Fruit fly (Drosophila melanogaster) whole organism, embryonic: ENCODE results near the gene CG7945.

ENCODE experiments used
- Atf3 ChIP-seq: fragments of 200-800 bp; sonication (Bioruptor generic); optimal IDR thresholded peaks from 3 replicates; lab custom pipeline; 2016; ENCODE audit warnings: missing biosample characterization, missing genetic modification characterization
- B-H1 ChIP-seq: fragments of 200-800 bp; sonication (Bioruptor generic); IDR thresholded peaks from 3 replicates; pipeline ENCODE4 v1.3.6; 2022; ENCODE audit warnings: missing biosample characterization, missing genetic modification characterization
- CG11085 ChIP-seq: fragments of 200-800 bp; sonication (Bioruptor generic); IDR thresholded peaks from 2 replicates; pipeline ENCODE4 v1.3.6; 2022; ENCODE audit warnings: missing biosample characterization, missing genetic modification characterization
- CG11560 ChIP-seq: fragments of 200-800 bp; sonication (Bioruptor generic); IDR thresholded peaks from 3 replicates; pipeline ENCODE4 v1.3.6; 2022; ENCODE audit warnings: missing biosample characterization, missing genetic modification characterization
- CG14014 ChIP-seq: fragments of 200-800 bp; sonication (Bioruptor generic); IDR thresholded peaks from 2 replicates; pipeline ENCODE4 v1.3.6; 2022; ENCODE audit warnings: missing biosample characterization, missing genetic modification characterization
- CG15073 ChIP-seq: fragments of 200-800 bp; sonication (Bioruptor generic); optimal IDR thresholded peaks from 2 replicates; lab custom pipeline; 2016; ENCODE audit warnings: missing biosample characterization, missing genetic modification characterization
- CG15601 ChIP-seq: fragments of 200-800 bp; sonication (Bioruptor generic); optimal IDR thresholded peaks from 3 replicates; lab custom pipeline; 2019; ENCODE audit warnings: missing biosample characterization, mild to moderate bottlenecking, missing genetic modification characterization, moderate library complexity
- CG17359 ChIP-seq: fragments of 200-800 bp; sonication (Bioruptor generic); optimal IDR thresholded peaks from 3 replicates; lab custom pipeline; 2018; ENCODE audit warnings: missing biosample characterization, mild to moderate bottlenecking, missing genetic modification characterization, moderate library complexity
- CG17361 ChIP-seq: fragments of 200-800 bp; sonication (Bioruptor generic); IDR thresholded peaks from 3 replicates; pipeline ENCODE4 v1.3.6; 2022; ENCODE audit warnings: missing biosample characterization, missing genetic modification characterization
- CG31365 ChIP-seq: fragments of 200-800 bp; sonication (Bioruptor generic); optimal IDR thresholded peaks from 2 replicates; lab custom pipeline; 2018; ENCODE audit warnings: missing biosample characterization, mild to moderate bottlenecking, missing genetic modification characterization
- CG32532 ChIP-seq: fragments of 200-800 bp; sonication (Bioruptor generic); IDR thresholded peaks from 2 replicates; pipeline ENCODE4 v1.3.6; 2022; ENCODE audit warnings: missing biosample characterization, missing genetic modification characterization
- CG32767 ChIP-seq: fragments of 200-800 bp; sonication (Bioruptor generic); IDR thresholded peaks from 2 replicates; pipeline ENCODE4 v1.3.6; 2022; ENCODE audit warnings: missing biosample characterization, missing genetic modification characterization
- CG42726 ChIP-seq: fragments of 200-800 bp; sonication (Bioruptor generic); IDR thresholded peaks from 2 replicates; pipeline ENCODE4 v1.3.6; 2022; ENCODE audit warnings: missing biosample characterization, missing genetic modification characterization; ENCODE audit not compliant: partially characterized antibody
- CG4328 ChIP-seq: fragments of 200-800 bp; sonication (Bioruptor generic); optimal IDR thresholded peaks from 3 replicates; lab custom pipeline; 2017; ENCODE audit warnings: missing biosample characterization, missing genetic modification reagents, missing genetic modification characterization
- CG7372 ChIP-seq: fragments of 200-800 bp; sonication (Bioruptor generic); IDR thresholded peaks from 2 replicates; pipeline ENCODE4 v1.3.6; 2022; ENCODE audit warnings: missing biosample characterization, missing genetic modification characterization
- CG7928 ChIP-seq: fragments of 200-800 bp; sonication (Bioruptor generic); optimal IDR thresholded peaks from 2 replicates; lab custom pipeline; 2017; ENCODE audit warnings: missing biosample characterization, mild to moderate bottlenecking, missing genetic modification characterization
- CG7963 ChIP-seq: fragments of 200-800 bp; sonication (Bioruptor generic); IDR thresholded peaks from 3 replicates; pipeline ENCODE4 v1.3.6; 2022; ENCODE audit warnings: missing biosample characterization, missing genetic modification characterization; ENCODE audit not compliant: partially characterized antibody
- CG7987 ChIP-seq: fragments of 200-800 bp; sonication (Bioruptor generic); optimal IDR thresholded peaks from 2 replicates; lab custom pipeline; 2018; ENCODE audit warnings: missing biosample characterization, mild to moderate bottlenecking, missing genetic modification characterization, moderate library complexity
- CG8388 ChIP-seq: fragments of 200-800 bp; sonication (Bioruptor generic); optimal IDR thresholded peaks from 2 replicates; lab custom pipeline; 2019; ENCODE audit warnings: missing biosample characterization, mild to moderate bottlenecking, missing genetic modification characterization, moderate library complexity
- CG8924 ChIP-seq: fragments of 200-800 bp; optimal IDR thresholded peaks from 3 replicates; lab custom pipeline; 2019; ENCODE audit warnings: missing biosample characterization, mild to moderate bottlenecking, missing genetic modification characterization, moderate library complexity
- CG9215 ChIP-seq: fragments of 200-800 bp; sonication (Bioruptor generic); IDR thresholded peaks from 2 replicates; pipeline ENCODE4 v1.3.6; 2022; ENCODE audit warnings: missing biosample characterization, missing genetic modification characterization
- CG9609 ChIP-seq: fragments of 200-800 bp; sonication (Bioruptor generic); optimal IDR thresholded peaks from 3 replicates; lab custom pipeline; 2016; ENCODE audit warnings: missing biosample characterization, missing genetic modification characterization
- CG9797 ChIP-seq: fragments of 200-800 bp; sonication (Bioruptor generic); optimal IDR thresholded peaks from 3 replicates; lab custom pipeline; 2018; ENCODE audit warnings: missing biosample characterization, mild to moderate bottlenecking, missing genetic modification characterization
- CTCF ChIP-seq: fragments of 200-800 bp; sonication (Bioruptor generic); optimal IDR thresholded peaks from 2 replicates; lab custom pipeline; 2017; ENCODE audit warnings: missing biosample characterization, mild to moderate bottlenecking, missing genetic modification characterization, moderate library complexity
- D19B ChIP-seq: fragments of 200-800 bp; sonication (Bioruptor generic); optimal IDR thresholded peaks from 2 replicates; lab custom pipeline; 2017; ENCODE audit warnings: missing biosample characterization, mild to moderate bottlenecking, missing genetic modification characterization
- Deaf1 ChIP-seq: fragments of 200-800 bp; optimal IDR thresholded peaks from 3 replicates; lab custom pipeline; 2019; ENCODE audit warnings: missing biosample characterization, mild to moderate bottlenecking, missing genetic modification characterization, moderate library complexity
- Dfd ChIP-seq, 2 experiments: fragments of >200 bp; optimal IDR thresholded peaks; 2 replicates each; lab custom pipeline; 2017; ENCODE audit warnings: missing biosample characterization in 2 of 2, missing genetic modification characterization in 2 of 2
- HLHmδ ChIP-seq: fragments of 200-800 bp; sonication (Bioruptor generic); optimal IDR thresholded peaks from 2 replicates; lab custom pipeline; 2018; ENCODE audit warnings: missing biosample characterization, mild to moderate bottlenecking, missing genetic modification characterization, moderate library complexity
- Hr3 ChIP-seq: fragments of 200-800 bp; sonication (Bioruptor generic); optimal IDR thresholded peaks from 3 replicates; lab custom pipeline; 2016; ENCODE audit warnings: missing biosample characterization, missing genetic modification characterization
- Max ChIP-seq: fragments of 200-800 bp; sonication (Bioruptor generic); optimal IDR thresholded peaks from 2 replicates; lab custom pipeline; 2016; ENCODE audit warnings: missing biosample characterization, mild to moderate bottlenecking, missing genetic modification characterization
- NFAT ChIP-seq: fragments of 200-800 bp; sonication (Bioruptor generic); IDR thresholded peaks from 2 replicates; pipeline ENCODE4 v1.3.6; 2022; ENCODE audit warnings: missing biosample characterization, missing genetic modification characterization
- Nf-YB ChIP-seq: fragments of 200-800 bp; sonication (Bioruptor generic); optimal IDR thresholded peaks from 3 replicates; lab custom pipeline; 2019; ENCODE audit warnings: missing biosample characterization, mild to moderate bottlenecking, missing genetic modification characterization, moderate library complexity
- Side ChIP-seq: fragments of 200-800 bp; sonication (Bioruptor generic); optimal IDR thresholded peaks from 2 replicates; lab custom pipeline; 2016; ENCODE audit warnings: missing biosample characterization, missing genetic modification characterization
- Sin3A ChIP-seq: fragments of >200 bp; optimal IDR thresholded peaks from 2 replicates; lab custom pipeline; 2018
- Trl ChIP-seq, 3 experiments: fragments of >200 bp in 2 of 3; fragments of 200-800 bp in 1 of 3; sonication (Bioruptor generic) in 1 of 3; optimal IDR thresholded peaks; 2 replicates in 1 of 3; 3 replicates in 2 of 3; lab custom pipeline; 2016 to 2017; ENCODE audit warnings: missing biosample characterization in 1 of 3, missing genetic modification characterization in 1 of 3
- Vsx1 ChIP-seq: fragments of 200-800 bp; sonication (Bioruptor generic); optimal IDR thresholded peaks from 2 replicates; lab custom pipeline; 2017; ENCODE audit warnings: missing biosample characterization, mild to moderate bottlenecking, missing genetic modification characterization, missing genetic modification reagents
- Xrp1 ChIP-seq: fragments of 200-800 bp; sonication (Bioruptor generic); IDR thresholded peaks from 2 replicates; pipeline ENCODE4 v1.3.6; 2022; ENCODE audit warnings: missing biosample characterization, missing genetic modification characterization
- ara ChIP-seq: fragments of 200-800 bp; sonication (Bioruptor generic); IDR thresholded peaks from 2 replicates; pipeline ENCODE4 v1.3.6; 2022; ENCODE audit warnings: missing biosample characterization, missing genetic modification characterization
- crp ChIP-seq, 2 experiments: fragments of 200-800 bp; sonication (Bioruptor generic); optimal IDR thresholded peaks; 2 replicates in 1 of 2; 3 replicates in 1 of 2; lab custom pipeline; 2017; ENCODE audit warnings: missing biosample characterization in 2 of 2, missing genetic modification characterization in 2 of 2, mild to moderate bottlenecking in 1 of 2, moderate library complexity in 1 of 2
- dm ChIP-seq: fragments of 200-800 bp; sonication (Bioruptor generic); optimal IDR thresholded peaks from 3 replicates; lab custom pipeline; 2016; ENCODE audit warnings: missing biosample characterization, missing genetic modification characterization
- ewg ChIP-seq: fragments of 200-800 bp; sonication (Bioruptor generic); optimal IDR thresholded peaks from 3 replicates; lab custom pipeline; 2017; ENCODE audit warnings: mild to moderate bottlenecking, missing biosample characterization, missing genetic modification reagents, missing genetic modification characterization
- fd96Cb ChIP-seq: fragments of 200-800 bp; sonication (Bioruptor generic); optimal IDR thresholded peaks from 2 replicates; lab custom pipeline; 2018; ENCODE audit warnings: missing biosample characterization, mild to moderate bottlenecking, missing genetic modification characterization, moderate library complexity
- fru ChIP-seq: fragments of >200 bp; optimal IDR thresholded peaks from 2 replicates; lab custom pipeline; 2017
- insv ChIP-seq, 2 experiments: fragments of 200-800 bp; sonication (Bioruptor generic); optimal IDR thresholded peaks; 3 replicates each; lab custom pipeline; 2016 to 2018; ENCODE audit warnings: missing biosample characterization in 2 of 2, missing genetic modification characterization in 2 of 2
- lab ChIP-seq: fragments of 200-800 bp; sonication (Bioruptor generic); optimal IDR thresholded peaks from 3 replicates; lab custom pipeline; 2017; ENCODE audit warnings: missing biosample characterization, missing genetic modification characterization, mild to moderate bottlenecking, moderate library complexity, missing genetic modification reagents
- lov ChIP-seq, 2 experiments: fragments of 200-800 bp in 1 of 2; fragments of >200 bp in 1 of 2; sonication (Bioruptor generic) in 1 of 2; IDR thresholded peaks in 1 of 2; optimal IDR thresholded peaks in 1 of 2; 2 replicates in 1 of 2; 3 replicates in 1 of 2; pipeline versions ENCODE4 v1.3.6 to Lab custom; 2017 to 2022; ENCODE audit warnings: missing biosample characterization in 1 of 2, missing genetic modification characterization in 1 of 2
- row ChIP-seq: fragments of 200-800 bp; sonication (Bioruptor generic); IDR thresholded peaks from 3 replicates; pipeline ENCODE4 v1.3.6; 2022; ENCODE audit warnings: missing biosample characterization, missing genetic modification characterization
- run ChIP-seq: fragments of 200-800 bp; sonication (Bioruptor generic); optimal IDR thresholded peaks from 3 replicates; lab custom pipeline; 2018; ENCODE audit warnings: missing biosample characterization, mild to moderate bottlenecking, missing genetic modification characterization
- scrt ChIP-seq: fragments of 200-800 bp; sonication (Bioruptor generic); optimal IDR thresholded peaks from 2 replicates; lab custom pipeline; 2018; ENCODE audit warnings: missing biosample characterization, mild to moderate bottlenecking, missing genetic modification characterization, moderate library complexity
- ssp ChIP-seq: fragments of 200-800 bp; sonication (Bioruptor generic); IDR thresholded peaks from 2 replicates; pipeline ENCODE4 v1.3.6; 2022; ENCODE audit warnings: missing biosample characterization, missing genetic modification characterization
- trh ChIP-seq: fragments of 200-800 bp; sonication (Bioruptor generic); optimal IDR thresholded peaks from 2 replicates; lab custom pipeline; 2016; ENCODE audit warnings: missing biosample characterization, missing genetic modification characterization

CG7945 gene

DNA sequence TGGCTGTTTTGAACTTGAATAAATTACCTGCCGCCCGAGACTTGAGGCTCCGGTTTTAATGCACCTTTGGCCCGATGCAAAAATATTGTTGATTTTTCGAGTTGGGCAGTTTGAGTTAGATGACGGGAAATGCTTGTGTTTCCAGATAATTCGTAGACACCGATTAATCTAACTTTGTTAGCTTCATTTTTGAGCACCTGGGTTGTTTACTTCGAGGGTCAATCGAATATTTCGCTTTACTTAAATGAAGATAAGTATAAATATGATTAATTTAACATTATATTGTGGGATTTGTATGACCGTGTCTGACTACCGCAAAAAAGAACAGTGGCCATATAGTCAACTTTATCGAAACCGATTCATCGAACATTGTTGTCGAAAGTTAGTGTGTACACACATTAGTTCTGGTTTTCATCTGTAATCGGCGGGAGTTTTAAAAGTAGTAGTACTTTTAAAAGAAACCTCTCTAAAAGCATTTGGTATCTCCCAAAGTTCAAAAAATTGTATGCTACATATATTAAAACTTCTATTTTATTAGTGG is at the start of gene CG7945 (continued):
- no peak for TF ChIP-seq insv (GFP tag; optimal IDR thresholded peaks at IDR 0.05; lab: Kevin White, UChicago)
- TF ChIP-seq NFAT (GFP tag; lab: Robert Waterston, UW): no peak
- TF ChIP-seq CG7987 (GFP tag; lab: Kevin White, UChicago): peak; percentile 23
- no peak for TF ChIP-seq lab (GFP tag; lab: Kevin White, UChicago)
- peak; percentile 17; the same call in 1 of the 3 replicates for TF ChIP-seq row (GFP tag; lab: Robert Waterston, UW)
- TF ChIP-seq CG4328: no peak
- TF ChIP-seq scrt (GFP tag; lab: Kevin White, UChicago): no peak
- TF ChIP-seq trh (GFP tag; lab: Kevin White, UChicago): no peak
- TF ChIP-seq run: no peak
- TF ChIP-seq ara (GFP tag; lab: Robert Waterston, UW): no peak
- peak; percentile 35 for TF ChIP-seq CG8924 (tag; lab: Kevin White, UChicago)
- no peak for TF ChIP-seq lov (optimal IDR thresholded peaks at IDR 0.05; lab: Kevin White, UChicago)
- no peak for TF ChIP-seq lov (GFP tag; IDR thresholded peaks at IDR 0.05; lab: Robert Waterston, UW)
- no peak for TF ChIP-seq Max (GFP tag; lab: Kevin White, UChicago)
- no peak for TF ChIP-seq CG9215 (GFP tag; lab: Robert Waterston, UW)
- TF ChIP-seq Sin3A (lab: Kevin White, UChicago): no peak
- no peak for TF ChIP-seq CG9609
- TF ChIP-seq B-H1 (GFP tag; lab: Robert Waterston, UW): no peak
- no peak for TF ChIP-seq D19B (GFP tag; lab: Kevin White, UChicago)
- no peak for TF ChIP-seq Atf3 (GFP tag; lab: Kevin White, UChicago)
- TF ChIP-seq CG31365: no peak
- no peak for TF ChIP-seq CG11560 (tag; lab: Robert Waterston, UW)
- TF ChIP-seq Trl (optimal IDR thresholded peaks at IDR 0.05; lab: Kevin White, UChicago): no peak
- no peak for TF ChIP-seq Trl (GFP tag; optimal IDR thresholded peaks at IDR 0.05; lab: Kevin White, UChicago)
- TF ChIP-seq Hr3 (GFP tag; lab: Kevin White, UChicago): no peak
- TF ChIP-seq CG32532 (GFP tag; lab: Robert Waterston, UW): no peak
- TF ChIP-seq CG7963 (GFP tag; lab: Robert Waterston, UW): peak; percentile 49; the same call in 2 of the 3 replicates
- TF ChIP-seq HLHmδ (GFP tag; lab: Kevin White, UChicago): no peak
- peak; percentile 53 for TF ChIP-seq CG15601 (tag; lab: Kevin White, UChicago)
- TF ChIP-seq CG15073 (GFP tag; lab: Kevin White, UChicago): no peak
- peak; percentile 70 for TF ChIP-seq CG9797 (GFP tag; lab: Kevin White, UChicago)
- TF ChIP-seq Nf-YB (GFP tag; lab: Kevin White, UChicago): no peak
- TF ChIP-seq CG7372 (GFP tag; lab: Robert Waterston, UW): no peak
- peak in 1 of 2 experiments; percentile 25 for TF ChIP-seq crp (GFP tag; optimal IDR thresholded peaks at IDR 0.05; lab: Kevin White, UChicago)
- no peak for TF ChIP-seq CTCF (GFP tag; lab: Kevin White, UChicago)
- no peak for TF ChIP-seq Xrp1
- TF ChIP-seq CG7928 (GFP tag; lab: Kevin White, UChicago): no peak
- TF ChIP-seq ewg: no peak
- TF ChIP-seq CG8388 (GFP tag; lab: Kevin White, UChicago): no peak
- no peak for TF ChIP-seq ssp (GFP tag; lab: Robert Waterston, UW)
- no peak for TF ChIP-seq fru (lab: Kevin White, UChicago)
- no peak for TF ChIP-seq Vsx1
- TF ChIP-seq CG17361 (GFP tag; lab: Robert Waterston, UW): no peak
- TF ChIP-seq CG17359 (tag; lab: Kevin White, UChicago): no peak
- TF ChIP-seq Dfd (GFP tag; optimal IDR thresholded peaks at IDR 0.05; lab: Kevin White, UChicago): no peak
- TF ChIP-seq CG11085 (GFP tag; lab: Robert Waterston, UW): no peak
- TF ChIP-seq Deaf1 (tag; lab: Kevin White, UChicago): no peak
- no peak for TF ChIP-seq dm (GFP tag; lab: Kevin White, UChicago)
- no peak for TF ChIP-seq fd96Cb
- no peak for TF ChIP-seq Side (GFP tag; lab: Kevin White, UChicago)
- no peak for TF ChIP-seq CG14014 (GFP tag; lab: Robert Waterston, UW)
- TF ChIP-seq CG32767: no peak
- no peak for TF ChIP-seq CG42726 (GFP tag; lab: Robert Waterston, UW)
